Fruit fly (Drosophila melanogaster) whole organism, embryonic: ENCODE data around the gene Tsp29Fa.

Source experiments
- Ada2b ChIP-seq: fragments of 200-800 bp; sonication (Bioruptor generic); IDR thresholded peaks from 2 replicates; pipeline ENCODE4 v1.3.6; 2022; ENCODE audit warnings: missing biosample characterization, missing genetic modification characterization
- Antp ChIP-seq: fragments of 200-800 bp; sonication (Bioruptor generic); optimal IDR thresholded peaks from 3 replicates; lab custom pipeline; 2016; ENCODE audit warnings: missing biosample characterization, missing genetic modification characterization
- BEAF-32 ChIP-seq: fragments of 200-800 bp; sonication (Bioruptor generic); optimal IDR thresholded peaks from 3 replicates; lab custom pipeline; 2017; ENCODE audit warnings: missing biosample characterization, missing genetic modification characterization, mild to moderate bottlenecking, moderate library complexity, missing genetic modification reagents
- CG10366 ChIP-seq: fragments of 200-800 bp; sonication (Bioruptor generic); IDR thresholded peaks from 2 replicates; pipeline ENCODE4 v1.3.6; 2022; ENCODE audit warnings: missing biosample characterization, missing genetic modification characterization
- CG13287 ChIP-seq: fragments of 200-800 bp; sonication (Bioruptor generic); IDR thresholded peaks from 2 replicates; pipeline ENCODE4 v1.3.6; 2022; ENCODE audit warnings: missing biosample characterization, missing genetic modification characterization; ENCODE audit not compliant: partially characterized antibody
- CG15269 ChIP-seq: fragments of 200-800 bp; sonication (Bioruptor generic); optimal IDR thresholded peaks from 2 replicates; lab custom pipeline; 2018; ENCODE audit warnings: missing biosample characterization, mild to moderate bottlenecking, missing genetic modification characterization, moderate library complexity
- CG17912 ChIP-seq: fragments of 200-800 bp; sonication (Bioruptor generic); optimal IDR thresholded peaks from 2 replicates; lab custom pipeline; 2018; ENCODE audit warnings: missing biosample characterization, mild to moderate bottlenecking, missing genetic modification characterization
- CG2712 ChIP-seq: fragments of 200-800 bp; optimal IDR thresholded peaks from 3 replicates; lab custom pipeline; 2019; ENCODE audit warnings: missing biosample characterization, mild to moderate bottlenecking, missing genetic modification characterization, moderate library complexity
- CG3163 ChIP-seq: fragments of 200-800 bp; sonication (Bioruptor generic); optimal IDR thresholded peaks from 3 replicates; lab custom pipeline; 2016; ENCODE audit warnings: missing biosample characterization, missing genetic modification characterization
- CG3281 ChIP-seq: fragments of 200-800 bp; sonication (Bioruptor generic); optimal IDR thresholded peaks from 3 replicates; lab custom pipeline; 2017; ENCODE audit warnings: missing biosample characterization, mild to moderate bottlenecking, missing genetic modification characterization
- CG4424 ChIP-seq: fragments of 200-800 bp; sonication (Bioruptor generic); optimal IDR thresholded peaks from 3 replicates; lab custom pipeline; 2016; ENCODE audit warnings: missing biosample characterization, missing genetic modification characterization
- CG4617 ChIP-seq: fragments of 200-800 bp; sonication (Bioruptor generic); optimal IDR thresholded peaks from 3 replicates; lab custom pipeline; 2016; ENCODE audit warnings: missing biosample characterization, missing genetic modification characterization, borderline replicate concordance
- CG4707 ChIP-seq: fragments of 200-800 bp; sonication (Bioruptor generic); optimal IDR thresholded peaks from 2 replicates; lab custom pipeline; 2018; ENCODE audit warnings: missing biosample characterization, mild to moderate bottlenecking, missing genetic modification characterization, moderate library complexity
- CG4854 ChIP-seq: fragments of 200-800 bp; sonication (Bioruptor generic); optimal IDR thresholded peaks from 2 replicates; lab custom pipeline; 2016; ENCODE audit warnings: missing biosample characterization, missing genetic modification characterization, inconsistent platforms
- CG7271 ChIP-seq: fragments of 200-800 bp; sonication (Bioruptor generic); optimal IDR thresholded peaks from 2 replicates; lab custom pipeline; 2018; ENCODE audit warnings: missing biosample characterization, mild to moderate bottlenecking, missing genetic modification characterization, moderate library complexity
- CG8944 ChIP-seq: fragments of 200-800 bp; sonication (Bioruptor generic); optimal IDR thresholded peaks from 3 replicates; lab custom pipeline; 2016; ENCODE audit warnings: missing biosample characterization, missing genetic modification characterization
- CHES-1-like ChIP-seq: fragments of 200-800 bp; sonication (Bioruptor generic); optimal IDR thresholded peaks from 2 replicates; lab custom pipeline; 2016; ENCODE audit warnings: missing biosample characterization, missing genetic modification characterization
- Chrac-16 ChIP-seq: fragments of 200-800 bp; sonication (Bioruptor generic); optimal IDR thresholded peaks from 3 replicates; lab custom pipeline; 2016; ENCODE audit warnings: missing biosample characterization, missing genetic modification characterization
- Dfd ChIP-seq, 2 experiments: fragments of >200 bp; optimal IDR thresholded peaks; 2 replicates each; lab custom pipeline; 2017; ENCODE audit warnings: missing biosample characterization in 2 of 2, missing genetic modification characterization in 2 of 2
- MBD-R2 ChIP-seq: fragments of 200-800 bp; sonication (Bioruptor generic); IDR thresholded peaks from 2 replicates; pipeline ENCODE4 v1.3.6; 2022; ENCODE audit warnings: missing biosample characterization, missing genetic modification characterization
- MTF-1 ChIP-seq: fragments of 200-800 bp; sonication (Bioruptor generic); optimal IDR thresholded peaks from 2 replicates; lab custom pipeline; 2018; ENCODE audit warnings: missing biosample characterization, mild to moderate bottlenecking, missing genetic modification characterization, borderline replicate concordance
- Med ChIP-seq: fragments of 200-800 bp; sonication (Bioruptor generic); peaks from one replicate; lab custom pipeline; 2016; ENCODE audit warnings: missing biosample characterization, missing genetic modification characterization, mild to moderate bottlenecking, inconsistent platforms, moderate library complexity
- Mes4 ChIP-seq: fragments of 200-800 bp; sonication (Bioruptor generic); optimal IDR thresholded peaks from 2 replicates; lab custom pipeline; 2016; ENCODE audit warnings: missing biosample characterization, missing genetic modification characterization
- Mrtf ChIP-seq: fragments of 200-800 bp; sonication (Bioruptor generic); IDR thresholded peaks from 3 replicates; pipeline ENCODE4 v1.3.6; 2022; ENCODE audit warnings: missing biosample characterization, missing genetic modification characterization
- Oli ChIP-seq: fragments of 200-800 bp; sonication (Bioruptor generic); optimal IDR thresholded peaks from 2 replicates; lab custom pipeline; 2018; ENCODE audit warnings: missing biosample characterization, mild to moderate bottlenecking, missing genetic modification characterization, moderate library complexity
- Sry-β ChIP-seq: fragments of 200-800 bp; sonication (Bioruptor generic); optimal IDR thresholded peaks from 2 replicates; lab custom pipeline; 2018; ENCODE audit warnings: missing biosample characterization, mild to moderate bottlenecking, missing genetic modification characterization, moderate library complexity
- Ssrp ChIP-seq: fragments of 200-800 bp; sonication (Bioruptor generic); optimal IDR thresholded peaks from 2 replicates; lab custom pipeline; 2018; ENCODE audit warnings: missing biosample characterization, mild to moderate bottlenecking, missing genetic modification characterization, moderate library complexity
- az2 ChIP-seq: fragments of 200-800 bp; sonication (Bioruptor generic); optimal IDR thresholded peaks from 3 replicates; lab custom pipeline; 2016; ENCODE audit warnings: missing biosample characterization, missing genetic modification characterization
- bcd ChIP-seq: fragments of 200-800 bp; sonication (Bioruptor generic); optimal IDR thresholded peaks from 2 replicates; lab custom pipeline; 2017; ENCODE audit warnings: missing biosample characterization, mild to moderate bottlenecking, missing genetic modification characterization
- caup ChIP-seq: fragments of 200-800 bp; sonication (Bioruptor generic); optimal IDR thresholded peaks from 3 replicates; lab custom pipeline; 2017; ENCODE audit warnings: missing biosample characterization, mild to moderate bottlenecking, missing genetic modification characterization, moderate library complexity; ENCODE audit not compliant: severe bottlenecking
- chn ChIP-seq: fragments of 200-800 bp; sonication (Bioruptor generic); optimal IDR thresholded peaks from 2 replicates; lab custom pipeline; 2016; ENCODE audit warnings: missing biosample characterization, missing genetic modification characterization
- ems ChIP-seq: fragments of 200-800 bp; sonication (Bioruptor generic); optimal IDR thresholded peaks from 3 replicates; lab custom pipeline; 2016; ENCODE audit warnings: missing biosample characterization, missing genetic modification characterization
- eve ChIP-seq, 2 experiments: fragments of >200 bp; optimal IDR thresholded peaks; 2 replicates each; lab custom pipeline; 2017; ENCODE audit warnings: missing biosample characterization in 2 of 2, missing genetic modification characterization in 2 of 2
- gcm2 ChIP-seq: fragments of 200-800 bp; sonication (Bioruptor generic); optimal IDR thresholded peaks from 2 replicates; lab custom pipeline; 2016; ENCODE audit warnings: missing biosample characterization, missing genetic modification characterization
- hth ChIP-seq: fragments of >200 bp; optimal IDR thresholded peaks from 2 replicates; lab custom pipeline; 2017; ENCODE audit warnings: inconsistent platforms
- inv ChIP-seq: fragments of 200-800 bp; sonication (Bioruptor generic); IDR thresholded peaks from 2 replicates; pipeline ENCODE4 v1.3.6; 2022; ENCODE audit warnings: missing biosample characterization, missing genetic modification characterization; ENCODE audit not compliant: partially characterized antibody
- jing ChIP-seq: fragments of 200-800 bp; sonication (Bioruptor generic); optimal IDR thresholded peaks from 2 replicates; lab custom pipeline; 2018; ENCODE audit warnings: missing biosample characterization, mild to moderate bottlenecking, missing genetic modification characterization
- jumu ChIP-seq: fragments of 200-800 bp; sonication (Bioruptor generic); optimal IDR thresholded peaks from 3 replicates; lab custom pipeline; 2016; ENCODE audit warnings: missing biosample characterization, missing genetic modification characterization
- luna ChIP-seq: fragments of 200-800 bp; sonication (Bioruptor generic); optimal IDR thresholded peaks from 2 replicates; lab custom pipeline; 2016; ENCODE audit warnings: missing biosample characterization, missing genetic modification characterization
- org-1 ChIP-seq: fragments of 200-800 bp; sonication (Bioruptor generic); optimal IDR thresholded peaks from 2 replicates; lab custom pipeline; 2017; ENCODE audit warnings: missing biosample characterization, missing genetic modification characterization
- pfk ChIP-seq: fragments of 200-800 bp; sonication (Bioruptor generic); optimal IDR thresholded peaks from 2 replicates; lab custom pipeline; 2018; ENCODE audit warnings: missing biosample characterization, mild to moderate bottlenecking, missing genetic modification characterization, moderate library complexity
- pum ChIP-seq: fragments of 200-800 bp; sonication (Bioruptor generic); optimal IDR thresholded peaks from 2 replicates; lab custom pipeline; 2016; ENCODE audit warnings: missing biosample characterization, missing genetic modification characterization
- rib ChIP-seq: fragments of 200-800 bp; sonication (Bioruptor generic); IDR thresholded peaks from 2 replicates; pipeline ENCODE4 v1.3.6; 2022; ENCODE audit warnings: missing biosample characterization, missing genetic modification characterization
- row ChIP-seq: fragments of 200-800 bp; sonication (Bioruptor generic); IDR thresholded peaks from 3 replicates; pipeline ENCODE4 v1.3.6; 2022; ENCODE audit warnings: missing biosample characterization, missing genetic modification characterization
- scrt ChIP-seq: fragments of 200-800 bp; sonication (Bioruptor generic); optimal IDR thresholded peaks from 2 replicates; lab custom pipeline; 2018; ENCODE audit warnings: missing biosample characterization, mild to moderate bottlenecking, missing genetic modification characterization, moderate library complexity
- trem ChIP-seq: fragments of 200-800 bp; optimal IDR thresholded peaks from 3 replicates; lab custom pipeline; 2019; ENCODE audit warnings: missing biosample characterization, mild to moderate bottlenecking, missing genetic modification characterization, moderate library complexity
- unpg ChIP-seq: fragments of 200-800 bp; sonication (Bioruptor generic); optimal IDR thresholded peaks from 3 replicates; lab custom pipeline; 2018; ENCODE audit warnings: missing biosample characterization, mild to moderate bottlenecking, missing genetic modification characterization, moderate library complexity
- z ChIP-seq: fragments of 200-800 bp; sonication (Bioruptor generic); IDR thresholded peaks from 3 replicates; pipeline ENCODE4 v1.3.6; 2022; ENCODE audit warnings: missing biosample characterization, missing genetic modification characterization
- zen ChIP-seq: fragments of 200-800 bp; sonication (Bioruptor generic); optimal IDR thresholded peaks from 3 replicates; lab custom pipeline; 2018; ENCODE audit warnings: missing biosample characterization, mild to moderate bottlenecking, missing genetic modification characterization, moderate library complexity
- zf30C ChIP-seq: fragments of 200-800 bp; sonication (Bioruptor generic); optimal IDR thresholded peaks from 3 replicates; lab custom pipeline; 2018; ENCODE audit warnings: missing biosample characterization, mild to moderate bottlenecking, missing genetic modification characterization

Gene Tsp29Fa

dm6 chr2L:8958046-8958497 lies 24.3 kb downstream of the Tsp29Fa start (continued):
- peak; percentile 94 for TF ChIP-seq Antp (GFP tag; lab: Kevin White, UChicago)
- TF ChIP-seq CG17912, result peak; percentile 95
- peak; percentile 94 for TF ChIP-seq CG4424 (GFP tag; lab: Kevin White, UChicago)
- peak; percentile 93 for TF ChIP-seq rib (GFP tag; lab: Robert Waterston, UW)
- TF ChIP-seq org-1 (GFP tag; lab: Kevin White, UChicago), result peak; percentile 91
- peak; percentile 91 for TF ChIP-seq Oli (tag; lab: Kevin White, UChicago)
- peak; percentile 98 for TF ChIP-seq Ada2b
- TF ChIP-seq CG3163 (GFP tag; lab: Kevin White, UChicago), result peak; percentile 99
- peak; percentile 92 for TF ChIP-seq trem
- peak; percentile 90 for TF ChIP-seq ems
- TF ChIP-seq luna (GFP tag; lab: Kevin White, UChicago), result peak; percentile 82
- peak; percentile 81 for TF ChIP-seq CG7271 (tag; lab: Kevin White, UChicago)
- peak; percentile 98 for TF ChIP-seq CG2712 (tag; lab: Kevin White, UChicago)
- peak; percentile 90 for TF ChIP-seq Mes4 (GFP tag; lab: Kevin White, UChicago)
- TF ChIP-seq BEAF-32 (GFP tag; lab: Kevin White, UChicago), result no peak
- peak; percentile 91 for TF ChIP-seq jing (GFP tag; lab: Kevin White, UChicago)
- TF ChIP-seq CG15269 (tag; lab: Kevin White, UChicago), result peak; percentile 90
- TF ChIP-seq az2 (GFP tag; lab: Kevin White, UChicago), result peak; percentile 98
- no peak for TF ChIP-seq Dfd (GFP tag; optimal IDR thresholded peaks at IDR 0.05; lab: Kevin White, UChicago)
- TF ChIP-seq z, result peak; percentile 92
- TF ChIP-seq hth (lab: Kevin White, UChicago), result no peak
- TF ChIP-seq pum (GFP tag; lab: Kevin White, UChicago), result peak; percentile 93
- TF ChIP-seq CG8944 (GFP tag; lab: Kevin White, UChicago), result peak; percentile 83
- peak; percentile 45; the same call in 1 of the 2 replicates for TF ChIP-seq CG13287
- peak; percentile 93 for TF ChIP-seq zen (tag; lab: Kevin White, UChicago)
- TF ChIP-seq gcm2 (GFP tag; lab: Kevin White, UChicago), result peak; percentile 96
- peak; percentile 93 for TF ChIP-seq Mrtf
- peak; percentile 97 for TF ChIP-seq zf30C (GFP tag; lab: Kevin White, UChicago)
- peak; percentile 88 for TF ChIP-seq caup
- TF ChIP-seq Chrac-16, result peak; percentile 92
- peak; percentile 99 for TF ChIP-seq row (GFP tag; lab: Robert Waterston, UW)
- TF ChIP-seq scrt (GFP tag; lab: Kevin White, UChicago), result peak; percentile 83
- TF ChIP-seq CG4854, result peak; percentile 84
- peak; percentile 93 for TF ChIP-seq chn (GFP tag; lab: Kevin White, UChicago)
- peak; percentile 90 for TF ChIP-seq bcd (GFP tag; lab: Kevin White, UChicago)
- peak in 1 of 2 experiments; percentile 93 for TF ChIP-seq eve (GFP tag; optimal IDR thresholded peaks at IDR 0.05; lab: Kevin White, UChicago)
- peak; percentile 85 for TF ChIP-seq CG4707
- peak; percentile 80 for TF ChIP-seq MTF-1 (GFP tag; lab: Kevin White, UChicago)
- no peak for TF ChIP-seq inv (GFP tag; lab: Robert Waterston, UW)
- TF ChIP-seq CG4617, result peak; percentile 79
- peak; percentile 98 for TF ChIP-seq CG10366
- TF ChIP-seq jumu (GFP tag; lab: Kevin White, UChicago), result peak; percentile 96
- TF ChIP-seq CG3281 (GFP tag; lab: Kevin White, UChicago), result peak; percentile 84
- TF ChIP-seq Ssrp, result peak; percentile 97
- peak; percentile 37 for TF ChIP-seq pfk
- peak; percentile 95 for TF ChIP-seq MBD-R2 (GFP tag; lab: Robert Waterston, UW)
- peak; percentile 95 for TF ChIP-seq unpg
- TF ChIP-seq Med (GFP tag; lab: Kevin White, UChicago), result peak; percentile 96
- TF ChIP-seq Sry-β (GFP tag; lab: Kevin White, UChicago), result peak; percentile 53
- peak; percentile 89 for TF ChIP-seq CHES-1-like (GFP tag; lab: Kevin White, UChicago)
